Worm (Caenorhabditis elegans) whole organism, late embryonic: ENCODE results near the gene ttr-10.

Source experiments
- C08G9.2 ChIP-seq: sonication (generic microtip); optimal IDR thresholded peaks from 2 replicates; lab custom pipeline; 2016; ENCODE audit warnings: mild to moderate bottlenecking, missing genetic modification characterization, moderate library complexity, missing compliant biosample characterization
- C38D4.7 ChIP-seq: fragments of 200-800 bp; sonication (Bioruptor generic); optimal IDR thresholded peaks from 2 replicates; lab custom pipeline; 2018; ENCODE audit warnings: mild to moderate bottlenecking, missing genetic modification characterization, moderate library complexity, missing compliant biosample characterization
- F13H6.1 ChIP-seq: sonication (generic microtip); optimal IDR thresholded peaks from 2 replicates; lab custom pipeline; 2016; ENCODE audit warnings: missing genetic modification characterization, missing compliant biosample characterization
- K09A11.1 ChIP-seq: sonication (generic microtip); optimal IDR thresholded peaks from 2 replicates; lab custom pipeline; 2017; ENCODE audit warnings: antibody characterized with exemption, mild to moderate bottlenecking, missing genetic modification characterization, missing compliant biosample characterization; ENCODE audit not compliant: insufficient read depth
- T23F11.4 ChIP-seq: fragments of 200-800 bp; sonication (Bioruptor generic); optimal IDR thresholded peaks from 2 replicates; lab custom pipeline; 2018; ENCODE audit warnings: mild to moderate bottlenecking, missing genetic modification characterization, missing compliant biosample characterization
- Y22D7AL.16 ChIP-seq: sonication (generic microtip); optimal IDR thresholded peaks from 2 replicates; lab custom pipeline; 2016; ENCODE audit warnings: missing genetic modification characterization, missing compliant biosample characterization
- ahr-1 ChIP-seq: sonication (generic microtip); optimal IDR thresholded peaks from 2 replicates; lab custom pipeline; 2016; ENCODE audit warnings: missing genetic modification characterization, missing compliant biosample characterization
- ceh-18 ChIP-seq: sonication (generic microtip); optimal IDR thresholded peaks from 2 replicates; lab custom pipeline; 2016; ENCODE audit warnings: missing genetic modification characterization, missing compliant biosample characterization
- ceh-19 ChIP-seq: fragments of 200-800 bp; sonication (Bioruptor generic); optimal IDR thresholded peaks from 2 replicates; lab custom pipeline; 2018; ENCODE audit warnings: mild to moderate bottlenecking, missing genetic modification characterization, missing compliant biosample characterization
- ceh-2 ChIP-seq: sonication (generic microtip); optimal IDR thresholded peaks from 2 replicates; lab custom pipeline; 2016; ENCODE audit warnings: missing genotype, missing genetic modification characterization, missing compliant biosample characterization
- ceh-30 ChIP-seq: fragments of 150-350 bp; optimal IDR thresholded peaks from 2 replicates; lab custom pipeline; 2014; ENCODE audit warnings: missing biosample characterization, missing genetic modification characterization
- ceh-31 ChIP-seq: sonication (generic microtip); optimal IDR thresholded peaks from 2 replicates; lab custom pipeline; 2016; ENCODE audit warnings: missing genetic modification characterization, missing compliant biosample characterization
- ceh-45 ChIP-seq: fragments of 200-800 bp; sonication (Bioruptor generic); IDR thresholded peaks from 2 replicates; pipeline ENCODE4 v1.3.6; 2022; ENCODE audit warnings: missing genetic modification reagents, missing genetic modification characterization, missing compliant biosample characterization
- ceh-48 ChIP-seq: sonication (generic microtip); optimal IDR thresholded peaks from 2 replicates; lab custom pipeline; 2016; ENCODE audit warnings: missing genetic modification characterization, inconsistent platforms, missing compliant biosample characterization
- ceh-6 ChIP-seq: fragments of 200-800 bp; sonication (Bioruptor generic); optimal IDR thresholded peaks from 2 replicates; lab custom pipeline; 2018; ENCODE audit warnings: mild to moderate bottlenecking, missing genetic modification characterization, missing compliant biosample characterization
- che-1 ChIP-seq: sonication (generic microtip); optimal IDR thresholded peaks from 2 replicates; lab custom pipeline; 2016; ENCODE audit warnings: mild to moderate bottlenecking, missing genetic modification characterization, missing compliant biosample characterization
- elt-2 ChIP-seq: sonication (generic microtip); optimal IDR thresholded peaks from 2 replicates; lab custom pipeline; 2016; ENCODE audit warnings: missing genetic modification reagents, missing genetic modification characterization, missing compliant biosample characterization
- elt-4 ChIP-seq: sonication (generic microtip); optimal IDR thresholded peaks from 2 replicates; lab custom pipeline; 2016; ENCODE audit warnings: missing genetic modification characterization, missing compliant biosample characterization
- ets-4 ChIP-seq: sonication (generic microtip); optimal IDR thresholded peaks from 2 replicates; lab custom pipeline; 2016; ENCODE audit warnings: missing genetic modification characterization, missing compliant biosample characterization
- eyg-1 ChIP-seq: sonication (generic microtip); optimal IDR thresholded peaks from 2 replicates; lab custom pipeline; 2016; ENCODE audit warnings: missing genotype, missing genetic modification characterization, missing compliant biosample characterization
- fkh-10 ChIP-seq: fragments of 150-350 bp; optimal IDR thresholded peaks from 2 replicates; lab custom pipeline; 2014; ENCODE audit warnings: missing biosample characterization, missing genetic modification reagents, missing genetic modification characterization
- fkh-6 ChIP-seq: sonication (generic microtip); optimal IDR thresholded peaks from 2 replicates; lab custom pipeline; 2016; ENCODE audit warnings: missing genetic modification characterization, missing compliant biosample characterization
- gmeb-2 ChIP-seq: sonication (generic microtip); optimal IDR thresholded peaks from 2 replicates; lab custom pipeline; 2016; ENCODE audit warnings: missing genetic modification characterization, inconsistent platforms, missing compliant biosample characterization
- hlh-13 ChIP-seq: fragments of 200-800 bp; sonication (Bioruptor generic); optimal IDR thresholded peaks from 2 replicates; lab custom pipeline; 2018; ENCODE audit warnings: mild to moderate bottlenecking, missing genetic modification characterization, missing compliant biosample characterization
- hlh-15 ChIP-seq: sonication (generic microtip); optimal IDR thresholded peaks from 2 replicates; lab custom pipeline; 2016; ENCODE audit warnings: missing genetic modification characterization, missing compliant biosample characterization
- hlh-6 ChIP-seq: sonication (generic microtip); optimal IDR thresholded peaks from 2 replicates; lab custom pipeline; 2016; ENCODE audit warnings: missing genotype, missing genetic modification characterization, missing compliant biosample characterization
- lim-6 ChIP-seq: sonication (generic microtip); optimal IDR thresholded peaks from 2 replicates; lab custom pipeline; 2016; ENCODE audit warnings: missing genetic modification characterization, missing compliant biosample characterization
- madf-2 ChIP-seq: sonication (generic microtip); optimal IDR thresholded peaks from 2 replicates; lab custom pipeline; 2017; ENCODE audit warnings: missing genetic modification characterization, missing compliant biosample characterization
- mec-3 ChIP-seq: sonication (generic microtip); optimal IDR thresholded peaks from 2 replicates; lab custom pipeline; 2016; ENCODE audit warnings: borderline replicate concordance, missing genetic modification characterization, missing compliant biosample characterization
- nfya-1 ChIP-seq: sonication (generic microtip); optimal IDR thresholded peaks from 2 replicates; lab custom pipeline; 2017; ENCODE audit warnings: missing genetic modification characterization, mild to moderate bottlenecking, missing compliant biosample characterization, antibody characterized with exemption, moderate library complexity
- nhr-11 ChIP-seq: fragments of 150-350 bp; optimal IDR thresholded peaks from 2 replicates; lab custom pipeline; 2014; ENCODE audit warnings: missing biosample characterization, missing genetic modification characterization
- npax-4 ChIP-seq: sonication (generic microtip); optimal IDR thresholded peaks from 2 replicates; lab custom pipeline; 2016; ENCODE audit warnings: missing genetic modification characterization, missing compliant biosample characterization
- pag-3 ChIP-seq: sonication (generic microtip); optimal IDR thresholded peaks from 2 replicates; lab custom pipeline; 2016; ENCODE audit warnings: missing compliant biosample characterization, missing genetic modification characterization, borderline replicate concordance
- pax-1 ChIP-seq: fragments of 150-350 bp; optimal IDR thresholded peaks from 2 replicates; lab custom pipeline; 2014; ENCODE audit warnings: missing biosample characterization, missing genetic modification characterization
- pha-2 ChIP-seq: sonication (generic microtip); optimal IDR thresholded peaks from 2 replicates; lab custom pipeline; 2017; ENCODE audit warnings: mild to moderate bottlenecking, missing genetic modification characterization, missing compliant biosample characterization
- pha-4 ChIP-seq: fragments of 150-350 bp; optimal IDR thresholded peaks from 2 replicates; lab custom pipeline; 2018; ENCODE audit warnings: missing biosample characterization, missing genetic modification reagents, missing genetic modification characterization
- unc-42 ChIP-seq: sonication (generic microtip); optimal IDR thresholded peaks from 2 replicates; lab custom pipeline; 2016; ENCODE audit warnings: missing genotype, missing genetic modification characterization, missing compliant biosample characterization
- unc-86 ChIP-seq: sonication (generic microtip); optimal IDR thresholded peaks from 2 replicates; lab custom pipeline; 2016; ENCODE audit warnings: missing genetic modification characterization, missing compliant biosample characterization

Gene ttr-10

ce11 chrV:7600149-7600548 lies 46.4 kb upstream of the ttr-10 start, which contains the start of gene C50E3.9:
Gene C50E3.9, minus strand, starts transcription at chrV:7600249.
- TF ChIP-seq npax-4 (tag; lab: Kevin White, UChicago): no peak
- no peak for TF ChIP-seq ceh-19 (GFP tag; lab: Kevin White, UChicago)
- TF ChIP-seq F13H6.1: no peak
- TF ChIP-seq C38D4.7 (GFP tag; lab: Kevin White, UChicago): no peak
- no peak for TF ChIP-seq ceh-18 (tag; lab: Kevin White, UChicago)
- TF ChIP-seq nfya-1 (tag; lab: Kevin White, UChicago): no peak
- TF ChIP-seq ceh-31 (tag; lab: Kevin White, UChicago): no peak
- TF ChIP-seq ceh-2 (tag; lab: Kevin White, UChicago): no peak
- no peak for TF ChIP-seq che-1 (tag; lab: Kevin White, UChicago)

- no peak for TF ChIP-seq fkh-10 (GFP tag; lab: Kevin White, UChicago)
- no peak for TF ChIP-seq lim-6
- TF ChIP-seq K09A11.1 (tag; lab: Kevin White, UChicago): no peak
- no peak for TF ChIP-seq T23F11.4
- no peak for TF ChIP-seq C08G9.2 (tag; lab: Kevin White, UChicago)
- no peak for TF ChIP-seq mec-3 (tag; lab: Kevin White, UChicago)
- TF ChIP-seq unc-42 (tag; lab: Kevin White, UChicago): no peak
- no peak for TF ChIP-seq elt-2 (tag; lab: Kevin White, UChicago)
- no peak for TF ChIP-seq madf-2 (tag; lab: Kevin White, UChicago)
- no peak for TF ChIP-seq ceh-2 (tag; lab: Kevin White, UChicago)
- TF ChIP-seq nhr-11 (tag; lab: Kevin White, UChicago): no peak
- TF ChIP-seq C38D4.7 (GFP tag; lab: Kevin White, UChicago): no peak
- TF ChIP-seq pha-4: no peak
- no peak for TF ChIP-seq gmeb-2
- TF ChIP-seq ets-4 (tag; lab: Kevin White, UChicago): no peak
- no peak for TF ChIP-seq ceh-45 (GFP tag; lab: Robert Waterston, UW)
- TF ChIP-seq elt-4 (tag; lab: Kevin White, UChicago): no peak
Observed at ce11 chrV:7598269-7598668, 44.5 kb upstream of the ttr-10 start, which contains the start of gene C50E3.7. Gene C50E3.7, minus strand, starts transcription at chrV:7598369.

ce11 chrV:7595132-7595531 lies 41.4 kb upstream of the ttr-10 start:
- no peak for TF ChIP-seq ceh-6 (GFP tag; lab: Kevin White, UChicago)
- no peak for TF ChIP-seq pha-2
- no peak for TF ChIP-seq unc-86 (tag; lab: Kevin White, UChicago)
- TF ChIP-seq K09A11.1 (tag; lab: Kevin White, UChicago): no peak
- no peak for TF ChIP-seq hlh-15 (tag; lab: Kevin White, UChicago)
- no peak for TF ChIP-seq ets-4 (tag; lab: Kevin White, UChicago)
- no peak for TF ChIP-seq nhr-11 (tag; lab: Kevin White, UChicago)

ce11 chrV:7590454-7590853 lies 36.7 kb upstream of the ttr-10 start, which contains the start of gene C50E3.6:
Gene C50E3.6, minus strand, starts transcription at chrV:7590554.
- TF ChIP-seq elt-4 (tag; lab: Kevin White, UChicago) (no peak), nfya-1 (tag; lab: Kevin White, UChicago) (no peak), fkh-6 (tag; lab: Kevin White, UChicago) (no peak), hlh-6 (tag; lab: Kevin White, UChicago) (no peak), ceh-18 (tag; lab: Kevin White, UChicago) (no peak), Y22D7AL.16 (tag; lab: Kevin White, UChicago) (no peak), hlh-15 (tag; lab: Kevin White, UChicago) (no peak), ceh-30 (tag; lab: Kevin White, UChicago) (no peak), eyg-1 (tag; lab: Kevin White, UChicago) (no peak), F13H6.1 (no peak), ceh-48 (tag; lab: Kevin White, UChicago) (no peak), unc-86 (tag; lab: Kevin White, UChicago) (no peak), C38D4.7 (GFP tag; lab: Kevin White, UChicago) (no peak), pax-1 (tag; lab: Kevin White, UChicago) (no peak), hlh-13 (GFP tag; lab: Kevin White, UChicago) (no peak), pag-3 (tag; lab: Kevin White, UChicago) (no peak), nhr-11 (tag; lab: Kevin White, UChicago) (no peak), ceh-31 (tag; lab: Kevin White, UChicago) (no peak), ahr-1 (no peak)
